Worm (Caenorhabditis elegans) whole organism, young adult: ENCODE data around the gene E02C12.12.
A peak's percentile ranks its signal among the peaks of the same experiment; 100 is the strongest.

ENCODE experiments used
- B0261.1 ChIP-seq: sonication (generic microtip); optimal IDR thresholded peaks from 2 replicates; lab custom pipeline; 2016; ENCODE audit warnings: mild to moderate bottlenecking, missing genetic modification characterization, moderate library complexity, missing compliant biosample characterization
- C17E4.6 ChIP-seq: fragments of 200-800 bp; sonication (Bioruptor generic); IDR thresholded peaks from 2 replicates; pipeline ENCODE4 v1.3.6; 2022; ENCODE audit warnings: missing genetic modification reagents, missing genetic modification characterization, missing compliant biosample characterization
- F10E7.11 ChIP-seq: sonication (generic microtip); optimal IDR thresholded peaks from 2 replicates; lab custom pipeline; 2017; ENCODE audit warnings: mild to moderate bottlenecking, missing genetic modification characterization, moderate library complexity, missing compliant biosample characterization
- F52B5.7 ChIP-seq: sonication (generic microtip); optimal IDR thresholded peaks from 2 replicates; lab custom pipeline; 2016; ENCODE audit warnings: mild to moderate bottlenecking, missing genetic modification characterization, missing compliant biosample characterization
- F57A8.1 ChIP-seq: fragments of 200-800 bp; sonication (Bioruptor generic); optimal IDR thresholded peaks from 2 replicates; lab custom pipeline; 2018; ENCODE audit warnings: mild to moderate bottlenecking, missing genetic modification characterization, moderate library complexity, missing compliant biosample characterization
- K11D2.4 ChIP-seq: fragments of 200-800 bp; sonication (Bioruptor generic); IDR thresholded peaks from 2 replicates; pipeline ENCODE4 v1.3.6; 2022; ENCODE audit warnings: missing genetic modification reagents, missing genetic modification characterization, missing compliant biosample characterization
- K12H6.12 ChIP-seq: fragments of 200-800 bp; sonication (Bioruptor generic); optimal IDR thresholded peaks from 2 replicates; lab custom pipeline; 2018; ENCODE audit warnings: mild to moderate bottlenecking, missing genetic modification characterization, missing compliant biosample characterization
- T07F8.4 ChIP-seq: sonication (generic microtip); optimal IDR thresholded peaks from 2 replicates; lab custom pipeline; 2016; ENCODE audit warnings: mild to moderate bottlenecking, missing genetic modification characterization, moderate library complexity, missing compliant biosample characterization
- Y56A3A.18 ChIP-seq: fragments of 200-800 bp; sonication (Bioruptor generic); IDR thresholded peaks from 2 replicates; pipeline ENCODE4 v1.3.6; 2022; ENCODE audit warnings: missing genetic modification reagents, missing genetic modification characterization, missing compliant biosample characterization
- Y79H2A.3 ChIP-seq: fragments of 200-800 bp; sonication (Bioruptor generic); conservative IDR thresholded peaks from 2 replicates; pipeline ENCODE4 v1.3.6; 2022; ENCODE audit warnings: missing genetic modification reagents, missing genetic modification characterization, missing compliant biosample characterization
- ZK185.1 ChIP-seq: sonication (generic microtip); optimal IDR thresholded peaks from 2 replicates; lab custom pipeline; 2016; ENCODE audit warnings: mild to moderate bottlenecking, missing genetic modification characterization, missing compliant biosample characterization; ENCODE audit not compliant: poor library complexity, severe bottlenecking
- akir-1 ChIP-seq: fragments of 200-800 bp; sonication (Bioruptor generic); optimal IDR thresholded peaks from 2 replicates; lab custom pipeline; 2018; ENCODE audit warnings: mild to moderate bottlenecking, missing genetic modification characterization, moderate library complexity, missing compliant biosample characterization
- atf-7 ChIP-seq: sonication (generic microtip); optimal IDR thresholded peaks from 2 replicates; lab custom pipeline; 2017; ENCODE audit warnings: mild to moderate bottlenecking, missing genetic modification characterization, missing compliant biosample characterization
- athp-1 ChIP-seq: sonication (generic microtip); optimal IDR thresholded peaks from 2 replicates; lab custom pipeline; 2017; ENCODE audit warnings: mild to moderate bottlenecking, missing genetic modification characterization, missing compliant biosample characterization
- attf-5 ChIP-seq: fragments of 200-800 bp; sonication (Bioruptor generic); optimal IDR thresholded peaks from 2 replicates; lab custom pipeline; 2018; ENCODE audit warnings: mild to moderate bottlenecking, missing genetic modification characterization, missing compliant biosample characterization
- cebp-1 ChIP-seq, 2 experiments: fragments of 200-800 bp in 1 of 2; sonication (Bioruptor generic) in 1 of 2; sonication (generic microtip) in 1 of 2; IDR thresholded peaks in 1 of 2; optimal IDR thresholded peaks in 1 of 2; 2 replicates each; pipeline versions ENCODE4 v1.3.6 to Lab custom; 2017 to 2022; ENCODE audit warnings: missing compliant biosample characterization in 2 of 2, missing genetic modification characterization in 2 of 2, mild to moderate bottlenecking in 1 of 2, missing genetic modification reagents in 1 of 2, moderate library complexity in 1 of 2
- cebp-2 ChIP-seq: fragments of 200-800 bp; sonication (Bioruptor generic); IDR thresholded peaks from 2 replicates; pipeline ENCODE4 v1.3.6; 2022; ENCODE audit warnings: missing genetic modification characterization, missing compliant biosample characterization
- ceh-27 ChIP-seq: fragments of 200-800 bp; sonication (Bioruptor generic); optimal IDR thresholded peaks from 2 replicates; lab custom pipeline; 2018; ENCODE audit warnings: mild to moderate bottlenecking, missing genetic modification characterization, moderate library complexity, missing compliant biosample characterization
- chd-7 ChIP-seq: sonication (generic microtip); optimal IDR thresholded peaks from 2 replicates; lab custom pipeline; 2016; ENCODE audit warnings: mild to moderate bottlenecking, missing genetic modification characterization, moderate library complexity, missing compliant biosample characterization
- dpff-1 ChIP-seq: sonication (generic microtip); optimal IDR thresholded peaks from 2 replicates; lab custom pipeline; 2017; ENCODE audit warnings: mild to moderate bottlenecking, missing genetic modification characterization, missing compliant biosample characterization
- efl-1 ChIP-seq: fragments of 150-350 bp; optimal IDR thresholded peaks from 2 replicates; lab custom pipeline; 2014; ENCODE audit warnings: missing biosample characterization, missing genetic modification reagents, missing genetic modification characterization
- egl-44 ChIP-seq: fragments of 200-800 bp; sonication (Bioruptor generic); IDR thresholded peaks from 2 replicates; pipeline ENCODE4 v1.3.6; 2022; ENCODE audit warnings: missing genetic modification reagents, missing genetic modification characterization, missing compliant biosample characterization
- ets-4 ChIP-seq: fragments of 200-800 bp; sonication (Bioruptor generic); optimal IDR thresholded peaks from 2 replicates; lab custom pipeline; 2018; ENCODE audit warnings: mild to moderate bottlenecking, missing genetic modification characterization, missing compliant biosample characterization
- hrde-1 ChIP-seq: sonication (generic microtip); optimal IDR thresholded peaks from 2 replicates; lab custom pipeline; 2016; ENCODE audit warnings: missing genetic modification characterization, mild to moderate bottlenecking, missing compliant biosample characterization, moderate library complexity, missing genotype, missing genetic modification reagents, borderline replicate concordance
- let-607 ChIP-seq, 2 experiments: fragments of 200-800 bp in 1 of 2; sonication (Bioruptor generic) in 1 of 2; sonication (generic microtip) in 1 of 2; optimal IDR thresholded peaks; 2 replicates each; lab custom pipeline; 2016 to 2018; ENCODE audit warnings: mild to moderate bottlenecking in 2 of 2, missing compliant biosample characterization in 2 of 2, missing genetic modification characterization in 2 of 2, moderate library complexity in 2 of 2, missing genotype in 1 of 2
- lin-40 ChIP-seq: sonication (generic microtip); optimal IDR thresholded peaks from 2 replicates; lab custom pipeline; 2016; ENCODE audit warnings: missing genetic modification characterization, mild to moderate bottlenecking, missing compliant biosample characterization, missing genotype, missing genetic modification reagents
- lsy-27 ChIP-seq: sonication (generic microtip); optimal IDR thresholded peaks from 2 replicates; lab custom pipeline; 2017; ENCODE audit warnings: missing genetic modification characterization, mild to moderate bottlenecking, missing compliant biosample characterization, antibody characterized with exemption, missing genotype, borderline replicate concordance; ENCODE audit not compliant: insufficient read depth
- madf-6 ChIP-seq: fragments of 200-800 bp; sonication (Bioruptor generic); IDR thresholded peaks from 2 replicates; pipeline ENCODE4 v1.3.6; 2022; ENCODE audit warnings: missing genetic modification reagents, missing genetic modification characterization, missing compliant biosample characterization
- mes-4 ChIP-seq: sonication (generic microtip); optimal IDR thresholded peaks from 2 replicates; lab custom pipeline; 2016; ENCODE audit warnings: missing genotype, missing genetic modification characterization, missing compliant biosample characterization
- mxl-1 ChIP-seq: sonication (generic microtip); optimal IDR thresholded peaks from 2 replicates; lab custom pipeline; 2016; ENCODE audit warnings: missing genetic modification characterization, missing compliant biosample characterization
- nhr-80 ChIP-seq: sonication (generic microtip); optimal IDR thresholded peaks from 2 replicates; lab custom pipeline; 2016; ENCODE audit warnings: missing genetic modification characterization, missing compliant biosample characterization
- snpc-4 ChIP-seq, 5 experiments: fragments of 150-350 bp in 1 of 5; sonication (generic microtip) in 4 of 5; optimal IDR thresholded peaks; 2 replicates each; lab custom pipeline; 2014 to 2018; ENCODE audit warnings: missing genetic modification characterization in 5 of 5, missing biosample characterization in 3 of 5, antibody characterized with exemption in 2 of 5, mild to moderate bottlenecking in 2 of 5, missing compliant biosample characterization in 2 of 5, missing genotype in 2 of 5, moderate library complexity in 2 of 5, missing genetic modification reagents in 1 of 5
- somi-1 ChIP-seq: fragments of 200-800 bp; sonication (Bioruptor generic); optimal IDR thresholded peaks from 2 replicates; lab custom pipeline; 2018; ENCODE audit warnings: mild to moderate bottlenecking, missing genetic modification characterization, missing compliant biosample characterization
- unc-62 ChIP-seq: fragments of 150-350 bp; optimal IDR thresholded peaks from 2 replicates; lab custom pipeline; 2014; ENCODE audit warnings: missing biosample characterization, missing genetic modification reagents, missing genetic modification characterization
- zim-3 ChIP-seq: sonication (generic microtip); optimal IDR thresholded peaks from 2 replicates; lab custom pipeline; 2017; ENCODE audit warnings: mild to moderate bottlenecking, missing genetic modification characterization, moderate library complexity, missing compliant biosample characterization
- ztf-3 ChIP-seq: fragments of 200-800 bp; sonication (Bioruptor generic); optimal IDR thresholded peaks from 2 replicates; lab custom pipeline; 2018; ENCODE audit warnings: mild to moderate bottlenecking, missing genetic modification characterization, missing compliant biosample characterization

Gene E02C12.12

ce11 chrV:9381846-9382363 is at the start of gene E02C12.12:
E02C12.12 (minus strand) TSS chrV:9382313.
- TF ChIP-seq cebp-1 (GFP tag; IDR thresholded peaks at IDR 0.05; lab: Robert Waterston, UW), result peak; percentile 65; the same call in 1 of the 2 replicates
- peak; percentile 92 for TF ChIP-seq cebp-1 (tag; optimal IDR thresholded peaks at IDR 0.05; lab: Kevin White, UChicago)
- TF ChIP-seq akir-1, result no peak

ce11 chrV:9427075-9427474 is 45.0 kb upstream of the E02C12.12 start, which contains the start of gene F36D4.6:
F36D4.6 (minus strand) TSS chrV:9427175.
- TF ChIP-seq efl-1 (GFP tag; lab: Kevin White, UChicago) (no peak), madf-6 (GFP tag; lab: Robert Waterston, UW) (no peak), hrde-1 (no peak), egl-44 (GFP tag; lab: Robert Waterston, UW) (no peak), K11D2.4 (no peak), ztf-3 (GFP tag; lab: Kevin White, UChicago) (no peak), F57A8.1 (GFP tag; lab: Kevin White, UChicago) (no peak), F10E7.11 (tag; lab: Kevin White, UChicago) (no peak), cebp-2 (GFP tag; lab: Robert Waterston, UW) (no peak), lsy-27 (tag; lab: Kevin White, UChicago) (no peak), T07F8.4 (tag; lab: Kevin White, UChicago) (no peak), cebp-1 (GFP tag; IDR thresholded peaks at IDR 0.05; lab: Robert Waterston, UW) (no peak), cebp-1 (tag; optimal IDR thresholded peaks at IDR 0.05; lab: Kevin White, UChicago) (no peak)
- TF ChIP-seq, all 124 proteins: peak for 0

ce11 chrV:9425593-9425992 is 43.5 kb upstream of the E02C12.12 start, which contains the start of gene F36D4.5:
F36D4.5 (minus strand) TSS chrV:9425817.
- TF ChIP-seq cebp-1 (GFP tag; IDR thresholded peaks at IDR 0.05; lab: Robert Waterston, UW) (no peak), cebp-1 (tag; optimal IDR thresholded peaks at IDR 0.05; lab: Kevin White, UChicago) (peak; percentile 20), zim-3 (no peak)

- TF ChIP-seq C17E4.6 (no peak), let-607 (tag; optimal IDR thresholded peaks at IDR 0.05; lab: Kevin White, UChicago) (peak in 1 of 2 experiments; percentile 31), Y79H2A.3 (GFP tag; lab: Robert Waterston, UW) (no peak), Y56A3A.18 (GFP tag; lab: Robert Waterston, UW) (no peak), mxl-1 (no peak), chd-7 (tag; lab: Kevin White, UChicago) (peak; percentile 2), B0261.1 (tag; lab: Kevin White, UChicago) (no peak), nhr-80 (tag; lab: Kevin White, UChicago) (peak; percentile 89), egl-44 (GFP tag; lab: Robert Waterston, UW) (no peak), akir-1 (no peak), ets-4 (GFP tag; lab: Kevin White, UChicago) (peak; percentile 9), somi-1 (no peak), ceh-27 (GFP tag; lab: Kevin White, UChicago) (peak; percentile 26), mes-4 (tag; lab: Kevin White, UChicago) (no peak), atf-7 (tag; lab: Kevin White, UChicago) (peak; percentile 5), snpc-4 (GFP tag; optimal IDR thresholded peaks at IDR 0.05; lab: Kevin White, UChicago) (no peak), snpc-4 (tag; optimal IDR thresholded peaks at IDR 0.05; lab: Kevin White, UChicago) (peak in 1 of 4 experiments; percentile 8), athp-1 (tag; lab: Kevin White, UChicago) (no peak), efl-1 (GFP tag; lab: Kevin White, UChicago) (no peak), unc-62 (GFP tag; lab: Kevin White, UChicago) (no peak), dpff-1 (tag; lab: Kevin White, UChicago) (no peak), F52B5.7 (tag; lab: Kevin White, UChicago) (no peak), cebp-1 (GFP tag; IDR thresholded peaks at IDR 0.05; lab: Robert Waterston, UW) (no peak), cebp-1 (tag; optimal IDR thresholded peaks at IDR 0.05; lab: Kevin White, UChicago) (peak; percentile 52), K12H6.12 (tag; lab: Kevin White, UChicago) (peak; percentile 36), lin-40 (tag; lab: Kevin White, UChicago) (peak; percentile 26), attf-5 (GFP tag; lab: Kevin White, UChicago) (peak; percentile 46), ZK185.1 (tag; lab: Kevin White, UChicago) (peak; percentile 5)
Observed at ce11 chrV:9424514-9424913, 42.4 kb upstream of the E02C12.12 start.
